Worm (Caenorhabditis elegans) whole organism, early embryonic: ENCODE measurements around the gene F45G2.7.

ENCODE experiments used
- B0310.2 ChIP-seq: sonication (generic microtip); optimal IDR thresholded peaks from 2 replicates; lab custom pipeline; 2016; ENCODE audit warnings: mild to moderate bottlenecking, missing genetic modification characterization, missing compliant biosample characterization
- ama-1 ChIP-seq: fragments of 150-350 bp; optimal IDR thresholded peaks from 2 replicates; lab custom pipeline; 2014
- ets-7 ChIP-seq: sonication (generic microtip); optimal IDR thresholded peaks from 2 replicates; lab custom pipeline; 2016; ENCODE audit warnings: missing genotype, missing genetic modification characterization, missing compliant biosample characterization
- flt-1 ChIP-seq: fragments of 200-800 bp; sonication (Bioruptor generic); IDR thresholded peaks from 2 replicates; pipeline ENCODE4 v1.3.6; 2022; ENCODE audit warnings: missing genetic modification characterization, missing compliant biosample characterization
- hmg-4 ChIP-seq: fragments of 200-800 bp; sonication (Bioruptor generic); optimal IDR thresholded peaks from 2 replicates; lab custom pipeline; 2018; ENCODE audit warnings: mild to moderate bottlenecking, missing genetic modification characterization, missing compliant biosample characterization
- hnd-1 ChIP-seq: sonication (generic microtip); optimal IDR thresholded peaks from 2 replicates; lab custom pipeline; 2016; ENCODE audit warnings: missing genetic modification characterization, missing compliant biosample characterization
- pes-1 ChIP-seq: fragments of 200-800 bp; sonication (Bioruptor generic); IDR thresholded peaks from 2 replicates; pipeline ENCODE4 v1.3.6; 2022; ENCODE audit warnings: missing genetic modification reagents, missing genetic modification characterization, missing compliant biosample characterization
- scrt-1 ChIP-seq: fragments of 200-800 bp; sonication (Bioruptor generic); IDR thresholded peaks from 2 replicates; pipeline ENCODE4 v1.3.6; 2022; ENCODE audit warnings: missing genetic modification characterization, missing compliant biosample characterization
- sea-1 ChIP-seq: fragments of 200-800 bp; sonication (Bioruptor generic); conservative IDR thresholded peaks from 2 replicates; pipeline ENCODE4 v1.3.6; 2022; ENCODE audit warnings: missing genetic modification characterization, missing compliant biosample characterization
- tbx-11 ChIP-seq: fragments of 200-800 bp; sonication (Bioruptor generic); IDR thresholded peaks from 2 replicates; pipeline ENCODE4 v1.3.6; 2022; ENCODE audit warnings: missing genetic modification characterization, missing compliant biosample characterization
- tbx-37 ChIP-seq: fragments of 200-800 bp; sonication (Bioruptor generic); conservative IDR thresholded peaks from 2 replicates; pipeline ENCODE4 v1.3.6; 2022; ENCODE audit warnings: missing genetic modification reagents, missing genetic modification characterization, missing compliant biosample characterization

DNA sequence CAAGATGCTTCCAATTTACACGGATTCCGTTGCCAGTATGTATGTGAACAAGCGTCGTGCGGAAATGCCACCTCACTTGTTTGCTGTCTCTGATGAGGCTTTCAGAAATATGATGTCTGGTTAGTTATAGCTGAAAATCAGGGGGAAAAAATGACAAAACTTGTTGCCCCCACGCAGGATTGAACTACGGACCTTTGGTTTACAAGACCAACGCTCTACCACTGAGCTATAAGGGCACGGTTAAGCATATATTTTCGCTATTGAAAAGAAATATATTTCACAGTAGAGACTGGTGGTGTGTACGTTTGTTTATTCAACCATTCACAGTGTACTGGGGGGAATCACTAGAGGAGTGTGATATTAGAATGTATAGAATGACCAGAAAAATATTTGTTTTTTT lies 23.1 kb downstream of the F45G2.7 start:
- TF ChIP-seq ama-1 (lab: Kevin White, UChicago) (no peak), sea-1 (no peak), hmg-4 (GFP tag; lab: Kevin White, UChicago) (no peak), tbx-37 (no peak), scrt-1 (GFP tag; lab: Robert Waterston, UW) (no peak), tbx-11 (GFP tag; lab: Robert Waterston, UW) (no peak), hnd-1 (tag; lab: Kevin White, UChicago) (no peak), flt-1 (GFP tag; lab: Robert Waterston, UW) (no peak), pes-1 (no peak), B0310.2 (tag; lab: Kevin White, UChicago) (no peak), ets-7 (tag; lab: Kevin White, UChicago) (no peak)
